Fruit fly (Drosophila melanogaster) whole organism, embryonic: ENCODE measurements around the gene NFAT.

ENCODE experiments used
- BEAF-32 ChIP-seq: fragments of 200-800 bp; sonication (Bioruptor generic); optimal IDR thresholded peaks from 3 replicates; lab custom pipeline; 2017; ENCODE audit warnings: missing biosample characterization, missing genetic modification characterization, mild to moderate bottlenecking, moderate library complexity, missing genetic modification reagents
- CG10321 ChIP-seq: fragments of 200-800 bp; sonication (Bioruptor generic); IDR thresholded peaks from 2 replicates; pipeline ENCODE4 v1.3.6; 2022; ENCODE audit warnings: missing biosample characterization, missing genetic modification characterization
- CG12071 ChIP-seq: fragments of 200-800 bp; sonication (Bioruptor generic); optimal IDR thresholded peaks from 3 replicates; lab custom pipeline; 2018; ENCODE audit warnings: missing biosample characterization, mild to moderate bottlenecking, missing genetic modification characterization
- CG1233 ChIP-seq: fragments of 200-800 bp; sonication (Bioruptor generic); optimal IDR thresholded peaks from 4 replicates; lab custom pipeline; 2018; ENCODE audit warnings: missing biosample characterization, mild to moderate bottlenecking, missing genetic modification characterization
- CG12391 ChIP-seq: fragments of 200-800 bp; sonication (Bioruptor generic); optimal IDR thresholded peaks from 3 replicates; lab custom pipeline; 2018; ENCODE audit warnings: missing biosample characterization, mild to moderate bottlenecking, missing genetic modification characterization, moderate library complexity
- CG12744 ChIP-seq: fragments of 200-800 bp; sonication (Bioruptor generic); optimal IDR thresholded peaks from 2 replicates; lab custom pipeline; 2016; ENCODE audit warnings: missing biosample characterization, missing genetic modification characterization
- CG13296 ChIP-seq: fragments of 200-800 bp; sonication (Bioruptor generic); optimal IDR thresholded peaks from 3 replicates; lab custom pipeline; 2018; ENCODE audit warnings: missing biosample characterization, mild to moderate bottlenecking, missing genetic modification characterization
- CG15601 ChIP-seq: fragments of 200-800 bp; sonication (Bioruptor generic); optimal IDR thresholded peaks from 3 replicates; lab custom pipeline; 2019; ENCODE audit warnings: missing biosample characterization, mild to moderate bottlenecking, missing genetic modification characterization, moderate library complexity
- CG17328 ChIP-seq: fragments of 200-800 bp; sonication (Bioruptor generic); IDR thresholded peaks from 2 replicates; pipeline ENCODE4 v1.3.6; 2022; ENCODE audit warnings: missing biosample characterization, missing genetic modification characterization
- CG1832 ChIP-seq: fragments of 200-800 bp; sonication (Bioruptor generic); optimal IDR thresholded peaks from 2 replicates; lab custom pipeline; 2017; ENCODE audit warnings: missing biosample characterization, mild to moderate bottlenecking, missing genetic modification characterization, inconsistent platforms
- CG18476 ChIP-seq: fragments of 200-800 bp; sonication (Bioruptor generic); optimal IDR thresholded peaks from 2 replicates; lab custom pipeline; 2016; ENCODE audit warnings: missing biosample characterization, mild to moderate bottlenecking, missing genetic modification characterization
- CG30403 ChIP-seq: fragments of 200-800 bp; sonication (Bioruptor generic); optimal IDR thresholded peaks from 3 replicates; lab custom pipeline; 2016; ENCODE audit warnings: missing biosample characterization, missing genetic modification characterization
- CG34376 ChIP-seq: fragments of 200-800 bp; sonication (Bioruptor generic); optimal IDR thresholded peaks from 2 replicates; lab custom pipeline; 2018; ENCODE audit warnings: missing biosample characterization, mild to moderate bottlenecking, missing genetic modification characterization
- CG5245 ChIP-seq: fragments of 200-800 bp; sonication (Bioruptor generic); optimal IDR thresholded peaks from 3 replicates; lab custom pipeline; 2016; ENCODE audit warnings: missing biosample characterization, missing genetic modification characterization
- CG7357 ChIP-seq: fragments of 200-800 bp; sonication (Bioruptor generic); IDR thresholded peaks from 3 replicates; pipeline ENCODE4 v1.3.6; 2022; ENCODE audit warnings: missing biosample characterization, missing genetic modification characterization
- CG8290 ChIP-seq, 3 experiments: fragments of 200-800 bp; sonication (Bioruptor generic); optimal IDR thresholded peaks; 2 replicates each; lab custom pipeline; 2016 to 2019; ENCODE audit warnings: missing biosample characterization in 3 of 3, missing genetic modification characterization in 3 of 3, mild to moderate bottlenecking in 2 of 3, moderate library complexity in 1 of 3
- CG9437 ChIP-seq: fragments of 200-800 bp; sonication (Bioruptor generic); optimal IDR thresholded peaks from 2 replicates; lab custom pipeline; 2018; ENCODE audit warnings: missing biosample characterization, mild to moderate bottlenecking, missing genetic modification characterization
- D19A ChIP-seq: fragments of 200-800 bp; optimal IDR thresholded peaks from 3 replicates; lab custom pipeline; 2019; ENCODE audit warnings: missing biosample characterization, mild to moderate bottlenecking, missing genetic modification characterization, moderate library complexity
- Deaf1 ChIP-seq: fragments of 200-800 bp; optimal IDR thresholded peaks from 3 replicates; lab custom pipeline; 2019; ENCODE audit warnings: missing biosample characterization, mild to moderate bottlenecking, missing genetic modification characterization, moderate library complexity
- Dp ChIP-seq: fragments of 200-800 bp; sonication (Bioruptor generic); optimal IDR thresholded peaks from 2 replicates; lab custom pipeline; 2018; ENCODE audit warnings: missing biosample characterization, mild to moderate bottlenecking, missing genetic modification characterization, moderate library complexity
- Dref ChIP-seq: fragments of 200-800 bp; sonication (Bioruptor generic); IDR thresholded peaks from 2 replicates; pipeline ENCODE4 v1.3.6; 2022; ENCODE audit warnings: missing biosample characterization, missing genetic modification characterization
- E2f2 ChIP-seq: fragments of 200-800 bp; sonication (Bioruptor generic); IDR thresholded peaks from 2 replicates; pipeline ENCODE4 v1.3.6; 2022; ENCODE audit warnings: missing biosample characterization, missing genetic modification characterization
- Elba2 ChIP-seq: fragments of 200-800 bp; sonication (Bioruptor generic); optimal IDR thresholded peaks from 3 replicates; lab custom pipeline; 2016; ENCODE audit warnings: missing biosample characterization, missing genetic modification characterization
- Ets65A ChIP-seq: fragments of 200-800 bp; sonication (Bioruptor generic); peaks from one replicate; lab custom pipeline; 2016; ENCODE audit warnings: missing biosample characterization, missing genetic modification characterization
- Fer1 ChIP-seq: fragments of 200-800 bp; sonication (Bioruptor generic); optimal IDR thresholded peaks from 2 replicates; lab custom pipeline; 2017; ENCODE audit warnings: missing biosample characterization, mild to moderate bottlenecking, missing genetic modification characterization
- Med ChIP-seq: fragments of 200-800 bp; sonication (Bioruptor generic); peaks from one replicate; lab custom pipeline; 2016; ENCODE audit warnings: missing biosample characterization, missing genetic modification characterization, mild to moderate bottlenecking, inconsistent platforms, moderate library complexity
- Pdp1 ChIP-seq, 2 experiments: fragments of 200-800 bp; sonication (Bioruptor generic); optimal IDR thresholded peaks; 3 replicates each; lab custom pipeline; 2016; ENCODE audit warnings: missing biosample characterization in 2 of 2, missing genetic modification characterization in 2 of 2, mild to moderate bottlenecking in 1 of 2, moderate library complexity in 1 of 2
- Xbp1 ChIP-seq: fragments of 200-800 bp; sonication (Bioruptor generic); optimal IDR thresholded peaks from 3 replicates; lab custom pipeline; 2016; ENCODE audit warnings: missing biosample characterization, mild to moderate bottlenecking, missing genetic modification characterization
- bigmax ChIP-seq: fragments of 200-800 bp; sonication (Bioruptor generic); optimal IDR thresholded peaks from 2 replicates; lab custom pipeline; 2018; ENCODE audit warnings: missing biosample characterization, mild to moderate bottlenecking, missing genetic modification characterization
- bowl ChIP-seq: fragments of 200-800 bp; sonication (Bioruptor generic); IDR thresholded peaks from 2 replicates; pipeline ENCODE4 v1.3.6; 2022; ENCODE audit warnings: missing biosample characterization, missing genetic modification characterization
- chinmo ChIP-seq: fragments of 200-800 bp; sonication (Bioruptor generic); IDR thresholded peaks from 4 replicates; pipeline ENCODE4 v1.3.6; 2022; ENCODE audit warnings: missing biosample characterization, missing genetic modification characterization; ENCODE audit not compliant: partially characterized antibody
- chm ChIP-seq: fragments of 200-800 bp; sonication (Bioruptor generic); IDR thresholded peaks from 2 replicates; pipeline ENCODE4 v1.3.6; 2022; ENCODE audit warnings: missing biosample characterization, missing genetic modification characterization
- crp ChIP-seq, 2 experiments: fragments of 200-800 bp; sonication (Bioruptor generic); optimal IDR thresholded peaks; 2 replicates in 1 of 2; 3 replicates in 1 of 2; lab custom pipeline; 2017; ENCODE audit warnings: missing biosample characterization in 2 of 2, missing genetic modification characterization in 2 of 2, mild to moderate bottlenecking in 1 of 2, moderate library complexity in 1 of 2
- cwo ChIP-seq: fragments of 200-800 bp; sonication (Bioruptor generic); optimal IDR thresholded peaks from 3 replicates; lab custom pipeline; 2017; ENCODE audit warnings: missing biosample characterization, missing genetic modification characterization, mild to moderate bottlenecking, moderate library complexity, missing genetic modification reagents
- exex ChIP-seq: fragments of 200-800 bp; sonication (Bioruptor generic); optimal IDR thresholded peaks from 4 replicates; lab custom pipeline; 2018; ENCODE audit warnings: missing biosample characterization, mild to moderate bottlenecking, missing genetic modification characterization, moderate library complexity
- hb ChIP-seq: fragments of 200-800 bp; sonication (Bioruptor generic); IDR thresholded peaks from 3 replicates; pipeline ENCODE4 v1.3.6; 2022; ENCODE audit warnings: missing biosample characterization, missing genetic modification characterization; ENCODE audit not compliant: partially characterized antibody
- mirr ChIP-seq: fragments of 200-800 bp; sonication (Bioruptor generic); optimal IDR thresholded peaks from 3 replicates; lab custom pipeline; 2018; ENCODE audit warnings: missing biosample characterization, mild to moderate bottlenecking, missing genetic modification characterization
- org-1 ChIP-seq: fragments of 200-800 bp; sonication (Bioruptor generic); optimal IDR thresholded peaks from 2 replicates; lab custom pipeline; 2017; ENCODE audit warnings: missing biosample characterization, missing genetic modification characterization
- phol ChIP-seq: fragments of 200-800 bp; sonication (Bioruptor generic); optimal IDR thresholded peaks from 3 replicates; lab custom pipeline; 2018; ENCODE audit warnings: missing biosample characterization, mild to moderate bottlenecking, missing genetic modification characterization, moderate library complexity
- pzg ChIP-seq: fragments of 200-800 bp; sonication (Bioruptor generic); optimal IDR thresholded peaks from 3 replicates; lab custom pipeline; 2018; ENCODE audit warnings: missing biosample characterization, mild to moderate bottlenecking, missing genetic modification characterization, moderate library complexity
- row ChIP-seq: fragments of 200-800 bp; sonication (Bioruptor generic); IDR thresholded peaks from 3 replicates; pipeline ENCODE4 v1.3.6; 2022; ENCODE audit warnings: missing biosample characterization, missing genetic modification characterization
- sd ChIP-seq: fragments of 200-800 bp; sonication (Bioruptor generic); optimal IDR thresholded peaks from 3 replicates; lab custom pipeline; 2018; ENCODE audit warnings: missing biosample characterization, mild to moderate bottlenecking, missing genetic modification characterization, moderate library complexity
- sens ChIP-seq: fragments of 200-800 bp; sonication (Bioruptor generic); peaks from one replicate; lab custom pipeline; 2016; ENCODE audit warnings: missing biosample characterization, missing genetic modification characterization
- sob ChIP-seq: fragments of 200-800 bp; sonication (Bioruptor generic); IDR thresholded peaks from 2 replicates; pipeline ENCODE4 v1.3.6; 2022; ENCODE audit warnings: missing biosample characterization, missing genetic modification characterization
- sug ChIP-seq: fragments of 200-800 bp; optimal IDR thresholded peaks from 2 replicates; lab custom pipeline; 2019; ENCODE audit warnings: missing biosample characterization, mild to moderate bottlenecking, missing genetic modification characterization, moderate library complexity
- tgo ChIP-seq: fragments of 200-800 bp; sonication (Bioruptor generic); IDR thresholded peaks from 3 replicates; pipeline ENCODE4 v1.3.6; 2022; ENCODE audit warnings: missing biosample characterization, missing genetic modification characterization
- tio ChIP-seq: fragments of 200-800 bp; sonication (Bioruptor generic); optimal IDR thresholded peaks from 2 replicates; lab custom pipeline; 2017; ENCODE audit warnings: missing biosample characterization, missing genetic modification characterization, inconsistent platforms
- tup ChIP-seq: fragments of 200-800 bp; sonication (Bioruptor generic); optimal IDR thresholded peaks from 2 replicates; lab custom pipeline; 2016; ENCODE audit warnings: missing biosample characterization, mild to moderate bottlenecking, missing genetic modification characterization, moderate library complexity
- twi ChIP-seq: fragments of 200-800 bp; optimal IDR thresholded peaks from 2 replicates; lab custom pipeline; 2019; ENCODE audit warnings: missing biosample characterization, mild to moderate bottlenecking, missing genetic modification characterization, moderate library complexity

The NFAT gene

DNA sequence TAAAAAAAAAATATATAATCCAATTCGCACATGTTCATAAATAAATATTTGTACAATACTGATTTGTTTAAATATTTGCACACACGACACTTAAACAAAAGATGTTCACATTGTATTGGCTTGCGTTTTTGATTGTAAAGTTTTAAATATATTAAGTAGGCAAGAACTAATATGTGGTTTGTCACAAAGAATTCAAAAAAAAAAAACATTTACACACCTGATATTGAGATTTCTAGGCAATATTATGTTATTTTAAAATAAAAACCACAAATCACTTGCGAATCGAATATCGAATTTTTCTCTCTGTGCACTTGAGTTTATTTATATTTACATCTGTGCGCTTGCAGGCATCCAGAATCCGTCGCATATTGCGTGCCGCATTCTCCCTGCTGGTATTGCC, 55.0 kb downstream of the NFAT start (continued):
- TF ChIP-seq CG12391 (peak; percentile 31), CG9437 (GFP tag; lab: Kevin White, UChicago) (no peak), CG1233 (no peak), CG12071 (GFP tag; lab: Kevin White, UChicago) (no peak), CG7357 (GFP tag; lab: Robert Waterston, UW) (no peak), exex (tag; lab: Kevin White, UChicago) (no peak), hb (no peak), Xbp1 (GFP tag; lab: Kevin White, UChicago) (peak; percentile 15), CG17328 (GFP tag; lab: Robert Waterston, UW) (0 out of 2 replicates have a peak, but pooled peaks have one; percentile 7), CG30403 (peak; percentile 2), tup (GFP tag; lab: Kevin White, UChicago) (no peak), CG18476 (GFP tag; lab: Kevin White, UChicago) (peak; percentile 4), Dp (no peak), sob (GFP tag; lab: Robert Waterston, UW) (no peak), tgo (GFP tag; lab: Robert Waterston, UW) (no peak), CG1832 (GFP tag; lab: Kevin White, UChicago) (no peak), sens (GFP tag; lab: Kevin White, UChicago) (peak; percentile 19)

DNA sequence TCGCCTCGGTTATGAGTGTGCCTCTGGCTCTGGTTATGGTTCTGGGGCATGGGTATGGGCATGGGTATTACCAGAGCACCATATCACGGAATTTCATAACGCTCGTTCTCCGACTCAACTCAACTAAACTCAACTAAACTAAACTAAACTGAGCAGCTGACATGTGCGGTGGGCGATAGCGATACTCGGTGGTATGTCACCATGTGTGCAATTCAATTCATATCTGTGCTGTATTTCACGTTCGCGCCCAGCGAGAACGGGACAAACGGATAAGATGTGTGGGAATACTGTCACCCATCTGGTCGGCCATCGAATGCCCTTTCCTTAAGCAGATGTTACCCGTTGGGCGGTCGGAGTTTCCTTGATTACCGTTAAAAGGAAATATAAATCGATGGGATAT, 55.7 kb downstream of the NFAT start, which contains the start of gene CG12177:
Gene CG12177, minus strand, starts transcription at position 239 of the 400 bp plus-strand sequence.
- TF ChIP-seq CG13296 (peak; percentile 6), Fer1 (GFP tag; lab: Kevin White, UChicago) (peak; percentile 7), sd (peak; percentile 57), Pdp1 (GFP tag; optimal IDR thresholded peaks at IDR 0.05; lab: Kevin White, UChicago) (peak in 1 of 2 experiments; percentile 66), pzg (GFP tag; lab: Kevin White, UChicago) (peak; percentile 15), Deaf1 (peak; percentile 32), CG12391 (no peak), bowl (GFP tag; lab: Robert Waterston, UW) (no peak), E2f2 (GFP tag; lab: Robert Waterston, UW) (0 out of 2 replicates have a peak, but pooled peaks have one; percentile 12), CG12744 (no peak), mirr (GFP tag; lab: Kevin White, UChicago) (peak; percentile 64), row (peak; percentile 61), phol (tag; lab: Kevin White, UChicago) (no peak), CG10321 (GFP tag; lab: Robert Waterston, UW) (peak; percentile 60; the same call in 1 of the 2 replicates), CG15601 (tag; lab: Kevin White, UChicago) (no peak), CG8290 (GFP tag; optimal IDR thresholded peaks at IDR 0.05; lab: Kevin White, UChicago) (no peak), CG8290 (tag; optimal IDR thresholded peaks at IDR 0.05; lab: Kevin White, UChicago) (peak in 1 of 2 experiments; percentile 41), Elba2 (no peak), crp (GFP tag; optimal IDR thresholded peaks at IDR 0.05; lab: Kevin White, UChicago) (peak in 1 of 2 experiments; percentile 30), Med (GFP tag; lab: Kevin White, UChicago) (peak; percentile 71), org-1 (GFP tag; lab: Kevin White, UChicago) (no peak), Ets65A (peak; percentile 37), chinmo (GFP tag; lab: Robert Waterston, UW) (peak; percentile 7; the same call in 1 of the 4 replicates), CG5245 (GFP tag; lab: Kevin White, UChicago) (no peak), BEAF-32 (peak; percentile 9), tio (GFP tag; lab: Kevin White, UChicago) (no peak), D19A (tag; lab: Kevin White, UChicago) (peak; percentile 87), CG34376 (GFP tag; lab: Kevin White, UChicago) (peak; percentile 86), twi (tag; lab: Kevin White, UChicago) (peak; percentile 97), chm (GFP tag; lab: Robert Waterston, UW) (no peak), cwo (GFP tag; lab: Kevin White, UChicago) (peak; percentile 52), Dref (GFP tag; lab: Robert Waterston, UW) (0 out of 2 replicates have a peak, but pooled peaks have one; percentile 20), bigmax (GFP tag; lab: Kevin White, UChicago) (no peak), sug (tag; lab: Kevin White, UChicago) (peak; percentile 73)
